Worm (Caenorhabditis elegans) whole organism, L4/young adult: ENCODE results near the gene B0222.5.

Experiments
- W03F9.2 ChIP-seq: fragments of 150-350 bp; optimal IDR thresholded peaks from 2 replicates; lab custom pipeline; 2014; ENCODE audit warnings: missing biosample characterization, missing genetic modification characterization
- dao-5 ChIP-seq: sonication (generic microtip); optimal IDR thresholded peaks from 2 replicates; lab custom pipeline; 2016; ENCODE audit warnings: missing genotype, missing genetic modification characterization, moderate library complexity, missing compliant biosample characterization
- him-1 ChIP-seq: sonication (generic microtip); optimal IDR thresholded peaks from 2 replicates; lab custom pipeline; 2016; ENCODE audit warnings: missing genotype, missing genetic modification reagents, missing genetic modification characterization, missing compliant biosample characterization

The B0222.5 gene

DNA sequence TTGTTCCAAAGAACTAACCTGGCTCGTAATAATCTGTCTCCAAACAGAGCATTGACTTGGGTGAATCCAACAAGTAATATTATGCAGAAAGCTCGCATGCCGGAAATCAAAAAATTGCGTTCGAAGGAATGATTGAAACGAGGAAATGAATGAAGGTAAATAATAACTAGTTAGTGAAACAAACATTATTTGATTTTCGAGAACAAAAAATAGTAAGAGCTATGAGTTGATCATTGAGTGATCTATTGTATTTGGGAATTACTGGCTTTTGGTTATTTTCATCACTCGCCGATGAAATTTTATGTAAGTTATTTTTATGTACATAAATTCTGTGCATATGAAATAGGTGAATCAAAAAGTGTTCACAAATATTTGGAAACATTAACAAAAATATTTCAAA lies at the start of gene B0222.5:
B0222.5 (minus strand) TSS at position 101 of the 400 bp plus-strand sequence.
- TF ChIP-seq him-1 = no peak
- no peak for TF ChIP-seq W03F9.2 (tag; lab: Kevin White, UChicago)
- no peak for TF ChIP-seq dao-5

- TF ChIP-seq W03F9.2 (tag; lab: Kevin White, UChicago) (no peak), dao-5 (no peak), him-1 (no peak)
Measured at ce11 chrV:9202710-9203109, 48.0 kb upstream of the B0222.5 start, which contains the start of gene asp-2. Gene asp-2 (plus strand): TSS chrV:9203077.

- TF ChIP-seq W03F9.2 (tag; lab: Kevin White, UChicago) (no peak), him-1 (no peak), dao-5 (no peak)
Measured at ce11 chrV:9198887-9199286, 44.2 kb upstream of the B0222.5 start, which contains the start of gene str-177. Gene str-177 (minus strand): TSS chrV:9198987.

DNA sequence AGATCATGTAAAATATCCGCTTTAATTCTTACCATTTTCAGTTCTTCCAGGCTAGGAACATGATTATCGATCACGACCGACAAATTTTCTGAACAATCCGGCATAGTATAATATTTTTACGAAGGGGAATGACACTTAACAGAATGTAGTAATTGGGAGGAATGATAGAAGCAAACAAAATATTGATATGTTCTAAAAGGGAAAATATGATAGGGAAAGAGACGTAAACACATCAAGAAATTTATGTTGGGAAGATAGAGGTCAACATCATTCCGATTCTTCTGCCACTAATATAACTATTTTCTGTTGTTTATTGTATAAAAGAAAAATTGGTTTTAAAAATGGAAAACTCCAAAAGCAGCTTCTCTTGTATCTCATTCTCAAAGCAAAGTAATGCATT lies 42.4 kb upstream of the B0222.5 start, which contains the start of gene C24B5.4:
C24B5.4 (minus strand) TSS at position 206 of the 400 bp plus-strand sequence.
- no peak for TF ChIP-seq dao-5
- no peak for TF ChIP-seq him-1
- TF ChIP-seq W03F9.2 (tag; lab: Kevin White, UChicago) = no peak

DNA sequence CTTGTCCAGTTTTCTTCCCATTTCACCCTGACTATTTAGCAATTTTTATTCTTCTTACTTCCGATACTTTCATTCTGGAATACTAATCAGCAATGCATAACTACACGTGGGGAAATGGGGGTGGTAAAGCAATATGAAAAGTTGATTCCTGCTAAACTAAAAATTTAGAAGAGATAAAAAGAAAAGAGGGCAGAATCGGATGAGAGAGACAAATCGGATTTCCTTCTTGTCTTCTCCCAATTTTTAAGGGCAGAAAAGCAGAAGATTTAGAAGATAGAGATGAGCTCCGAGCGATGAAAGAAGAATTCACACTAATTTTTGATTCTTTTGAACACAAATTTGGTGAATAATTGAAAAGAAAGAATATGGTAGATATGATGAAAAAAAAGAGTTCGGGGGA lies 39.4 kb upstream of the B0222.5 start:
- TF ChIP-seq dao-5 = no peak
- no peak for TF ChIP-seq him-1
- no peak for TF ChIP-seq W03F9.2 (tag; lab: Kevin White, UChicago)

DNA sequence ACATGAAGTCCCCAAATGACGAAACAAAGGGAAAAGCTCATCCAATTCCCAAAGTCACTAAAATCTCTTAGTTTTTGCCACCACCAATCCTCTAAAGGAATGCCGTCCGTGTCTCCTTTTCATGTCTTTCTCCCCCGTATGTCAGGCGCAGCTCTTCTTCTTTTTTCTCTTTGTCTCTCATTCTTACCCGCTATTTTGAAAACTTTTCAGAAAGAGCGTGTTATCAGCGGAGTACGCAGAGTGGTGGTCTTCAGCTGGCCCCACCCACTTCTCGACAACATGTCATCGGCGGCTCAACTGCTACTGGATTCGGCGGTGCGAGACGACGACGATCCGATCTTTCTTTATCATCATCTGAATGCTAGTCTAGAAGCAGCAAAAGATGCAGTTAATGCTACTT lies 36.7 kb upstream of the B0222.5 start, which contains the start of gene sphr-1:
sphr-1 (plus strand) TSS at position 205 of the 400 bp plus-strand sequence.
- TF ChIP-seq him-1 = no peak
- no peak for TF ChIP-seq W03F9.2 (tag; lab: Kevin White, UChicago)
- TF ChIP-seq dao-5 = no peak

ce11 chrV:9186028-9186427 lies 31.4 kb upstream of the B0222.5 start:
- TF ChIP-seq W03F9.2 (tag; lab: Kevin White, UChicago) = no peak
- TF ChIP-seq dao-5 = no peak
- TF ChIP-seq him-1 = no peak

- no peak for TF ChIP-seq him-1
- no peak for TF ChIP-seq dao-5
- no peak for TF ChIP-seq W03F9.2 (tag; lab: Kevin White, UChicago)
Measured at ce11 chrV:9183718-9184441, 29.2 kb upstream of the B0222.5 start.

ce11 chrV:9181669-9182250 lies 27.1 kb upstream of the B0222.5 start, which contains the start of gene ptr-1:
Gene ptr-1 (minus strand): TSS chrV:9181719.
- TF ChIP-seq W03F9.2 (tag; lab: Kevin White, UChicago) (no peak), him-1 (no peak), dao-5 (no peak)

DNA sequence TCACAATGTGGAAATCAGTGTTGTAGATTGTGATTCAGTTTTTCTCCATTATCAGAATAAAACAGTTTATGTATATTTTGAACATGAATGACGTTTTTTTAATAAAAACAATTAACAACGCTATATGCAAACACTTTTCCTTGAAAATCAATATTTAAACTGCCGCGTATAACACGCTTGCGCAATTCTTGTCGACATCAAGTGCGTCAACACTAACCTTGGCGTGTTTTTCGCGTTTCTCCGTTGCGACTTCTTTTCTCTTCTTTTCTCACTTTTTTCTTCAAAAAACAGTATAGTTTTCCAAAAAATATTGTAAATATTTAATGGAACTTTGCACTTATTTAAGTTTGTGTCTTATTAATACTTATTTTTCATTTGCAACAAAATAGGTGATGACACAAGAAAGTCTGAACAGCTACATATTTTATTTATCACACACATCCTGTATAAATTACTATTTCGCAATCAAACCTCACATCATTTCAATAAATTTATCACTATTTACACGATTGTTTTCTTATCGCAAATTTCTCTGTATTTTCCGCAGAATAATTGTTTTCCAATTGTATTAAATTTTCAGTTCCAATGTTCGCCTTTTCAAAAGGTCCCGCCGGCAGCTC lies 20.7 kb upstream of the B0222.5 start, which contains the start of gene spas-1:
spas-1 (plus strand) TSS at position 572 of the 620 bp plus-strand sequence.
- TF ChIP-seq W03F9.2 (tag; lab: Kevin White, UChicago) = peak; percentile 92
- no peak for TF ChIP-seq dao-5
- no peak for TF ChIP-seq him-1

- no peak for TF ChIP-seq W03F9.2 (tag; lab: Kevin White, UChicago)
- no peak for TF ChIP-seq him-1
- TF ChIP-seq dao-5 = no peak
Measured at ce11 chrV:9173789-9174188, 19.1 kb upstream of the B0222.5 start, which contains the start of gene pqn-16. Gene pqn-16 (plus strand): TSS chrV:9174089.

DNA sequence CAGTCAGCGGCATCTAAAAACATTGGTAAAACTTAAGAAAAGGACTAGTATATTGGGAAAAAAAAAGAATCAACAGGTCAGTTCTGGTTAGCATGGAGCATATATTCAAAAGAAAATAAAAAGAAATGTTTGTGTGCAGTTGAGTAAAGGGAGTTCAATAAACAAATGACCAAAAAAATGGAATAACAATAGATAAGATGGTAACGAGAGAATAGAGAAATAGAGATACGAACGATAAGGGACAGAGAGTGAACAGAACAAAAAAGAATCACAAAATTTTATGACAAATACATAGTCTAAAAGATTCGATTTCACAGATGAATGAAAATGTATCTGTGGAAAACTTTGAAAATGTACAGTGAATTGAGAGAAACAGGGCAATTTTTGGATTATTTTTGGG lies 18.3 kb upstream of the B0222.5 start, which contains the start of gene gad-3:
gad-3 (minus strand) TSS at position 17 of the 400 bp plus-strand sequence.
- TF ChIP-seq him-1 (no peak), dao-5 (no peak), W03F9.2 (tag; lab: Kevin White, UChicago) (no peak)

- no peak for TF ChIP-seq W03F9.2 (tag; lab: Kevin White, UChicago)
- no peak for TF ChIP-seq dao-5
- no peak for TF ChIP-seq him-1
Measured at ce11 chrV:9168089-9168488, 13.4 kb upstream of the B0222.5 start, which contains the start of gene B0222.11. Gene B0222.11 (minus strand): TSS chrV:9168189.

ce11 chrV:9166306-9166705 lies 11.6 kb upstream of the B0222.5 start:
- no peak for TF ChIP-seq dao-5
- TF ChIP-seq him-1 = no peak
- no peak for TF ChIP-seq W03F9.2 (tag; lab: Kevin White, UChicago)
